Worm (Caenorhabditis elegans) whole organism, late embryonic: ENCODE data around the gene glr-8.

Experiments
- C38D4.7 ChIP-seq: fragments of 200-800 bp; sonication (Bioruptor generic); optimal IDR thresholded peaks from 2 replicates; lab custom pipeline; 2018; ENCODE audit warnings: mild to moderate bottlenecking, missing genetic modification characterization, moderate library complexity, missing compliant biosample characterization
- K02D7.2 ChIP-seq: sonication (generic microtip); optimal IDR thresholded peaks from 2 replicates; lab custom pipeline; 2017; ENCODE audit warnings: mild to moderate bottlenecking, missing genetic modification characterization, missing compliant biosample characterization
- T23F11.4 ChIP-seq: fragments of 200-800 bp; sonication (Bioruptor generic); optimal IDR thresholded peaks from 2 replicates; lab custom pipeline; 2018; ENCODE audit warnings: mild to moderate bottlenecking, missing genetic modification characterization, missing compliant biosample characterization
- ahr-1 ChIP-seq: sonication (generic microtip); optimal IDR thresholded peaks from 2 replicates; lab custom pipeline; 2016; ENCODE audit warnings: missing genetic modification characterization, missing compliant biosample characterization
- ceh-22 ChIP-seq: sonication (generic microtip); optimal IDR thresholded peaks from 2 replicates; lab custom pipeline; 2017; ENCODE audit warnings: missing biosample characterization, missing genetic modification characterization
- ceh-31 ChIP-seq: sonication (generic microtip); optimal IDR thresholded peaks from 2 replicates; lab custom pipeline; 2016; ENCODE audit warnings: missing genetic modification characterization, missing compliant biosample characterization
- ceh-34 ChIP-seq: sonication (generic microtip); optimal IDR thresholded peaks from 2 replicates; lab custom pipeline; 2016; ENCODE audit warnings: mild to moderate bottlenecking, missing genetic modification characterization, missing compliant biosample characterization
- ceh-45 ChIP-seq: fragments of 200-800 bp; sonication (Bioruptor generic); IDR thresholded peaks from 2 replicates; pipeline ENCODE4 v1.3.6; 2022; ENCODE audit warnings: missing genetic modification reagents, missing genetic modification characterization, missing compliant biosample characterization
- ceh-48 ChIP-seq: sonication (generic microtip); optimal IDR thresholded peaks from 2 replicates; lab custom pipeline; 2016; ENCODE audit warnings: missing genetic modification characterization, inconsistent platforms, missing compliant biosample characterization
- ceh-6 ChIP-seq: fragments of 200-800 bp; sonication (Bioruptor generic); optimal IDR thresholded peaks from 2 replicates; lab custom pipeline; 2018; ENCODE audit warnings: mild to moderate bottlenecking, missing genetic modification characterization, missing compliant biosample characterization
- ceh-9 ChIP-seq: sonication (generic microtip); optimal IDR thresholded peaks from 2 replicates; lab custom pipeline; 2016; ENCODE audit warnings: mild to moderate bottlenecking, missing genetic modification characterization, inconsistent platforms, missing compliant biosample characterization
- che-1 ChIP-seq: sonication (generic microtip); optimal IDR thresholded peaks from 2 replicates; lab custom pipeline; 2016; ENCODE audit warnings: mild to moderate bottlenecking, missing genetic modification characterization, missing compliant biosample characterization
- elt-2 ChIP-seq: sonication (generic microtip); optimal IDR thresholded peaks from 2 replicates; lab custom pipeline; 2016; ENCODE audit warnings: missing genetic modification reagents, missing genetic modification characterization, missing compliant biosample characterization
- elt-4 ChIP-seq: sonication (generic microtip); optimal IDR thresholded peaks from 2 replicates; lab custom pipeline; 2016; ENCODE audit warnings: missing genetic modification characterization, missing compliant biosample characterization
- fax-1 ChIP-seq: sonication (generic microtip); optimal IDR thresholded peaks from 2 replicates; lab custom pipeline; 2016; ENCODE audit warnings: missing genotype, missing genetic modification characterization, missing compliant biosample characterization
- fkh-6 ChIP-seq: sonication (generic microtip); optimal IDR thresholded peaks from 2 replicates; lab custom pipeline; 2016; ENCODE audit warnings: missing genetic modification characterization, missing compliant biosample characterization
- hlh-13 ChIP-seq: fragments of 200-800 bp; sonication (Bioruptor generic); optimal IDR thresholded peaks from 2 replicates; lab custom pipeline; 2018; ENCODE audit warnings: mild to moderate bottlenecking, missing genetic modification characterization, missing compliant biosample characterization
- hlh-15 ChIP-seq: sonication (generic microtip); optimal IDR thresholded peaks from 2 replicates; lab custom pipeline; 2016; ENCODE audit warnings: missing genetic modification characterization, missing compliant biosample characterization
- hlh-30 ChIP-seq: sonication (generic microtip); optimal IDR thresholded peaks from 2 replicates; lab custom pipeline; 2017; ENCODE audit warnings: antibody characterized with exemption, missing genetic modification characterization, missing compliant biosample characterization; ENCODE audit not compliant: insufficient read depth
- hlh-6 ChIP-seq: sonication (generic microtip); optimal IDR thresholded peaks from 2 replicates; lab custom pipeline; 2016; ENCODE audit warnings: missing genotype, missing genetic modification characterization, missing compliant biosample characterization
- lim-6 ChIP-seq: sonication (generic microtip); optimal IDR thresholded peaks from 2 replicates; lab custom pipeline; 2016; ENCODE audit warnings: missing genetic modification characterization, missing compliant biosample characterization
- nfya-1 ChIP-seq: sonication (generic microtip); optimal IDR thresholded peaks from 2 replicates; lab custom pipeline; 2017; ENCODE audit warnings: missing genetic modification characterization, mild to moderate bottlenecking, missing compliant biosample characterization, antibody characterized with exemption, moderate library complexity
- npax-4 ChIP-seq: sonication (generic microtip); optimal IDR thresholded peaks from 2 replicates; lab custom pipeline; 2016; ENCODE audit warnings: missing genetic modification characterization, missing compliant biosample characterization
- pat-9 ChIP-seq: fragments of 200-800 bp; sonication (Bioruptor generic); optimal IDR thresholded peaks from 2 replicates; lab custom pipeline; 2018; ENCODE audit warnings: mild to moderate bottlenecking, missing genetic modification characterization, moderate library complexity, missing compliant biosample characterization
- pax-1 ChIP-seq: fragments of 150-350 bp; optimal IDR thresholded peaks from 2 replicates; lab custom pipeline; 2014; ENCODE audit warnings: missing biosample characterization, missing genetic modification characterization
- pha-4 ChIP-seq: fragments of 150-350 bp; optimal IDR thresholded peaks from 2 replicates; lab custom pipeline; 2018; ENCODE audit warnings: missing biosample characterization, missing genetic modification reagents, missing genetic modification characterization
- pqm-1 ChIP-seq: sonication (generic microtip); optimal IDR thresholded peaks from 2 replicates; lab custom pipeline; 2016; ENCODE audit warnings: missing genetic modification characterization, missing compliant biosample characterization
- ref-2 ChIP-seq: sonication (generic microtip); optimal IDR thresholded peaks from 2 replicates; lab custom pipeline; 2016; ENCODE audit warnings: missing genetic modification characterization, missing compliant biosample characterization
- rnt-1 ChIP-seq: sonication (generic microtip); optimal IDR thresholded peaks from 2 replicates; lab custom pipeline; 2016; ENCODE audit warnings: missing genetic modification characterization, missing compliant biosample characterization
- syd-9 ChIP-seq: sonication (generic microtip); optimal IDR thresholded peaks from 2 replicates; lab custom pipeline; 2016; ENCODE audit warnings: mild to moderate bottlenecking, missing genetic modification characterization, moderate library complexity, missing compliant biosample characterization
- tbx-2 ChIP-seq: sonication (generic microtip); optimal IDR thresholded peaks from 2 replicates; lab custom pipeline; 2016; ENCODE audit warnings: missing genetic modification characterization, missing compliant biosample characterization
- tbx-7 ChIP-seq: sonication (generic microtip); optimal IDR thresholded peaks from 2 replicates; lab custom pipeline; 2016; ENCODE audit warnings: missing genotype, missing genetic modification characterization, missing compliant biosample characterization
- ttx-3 ChIP-seq: sonication (generic microtip); optimal IDR thresholded peaks from 2 replicates; lab custom pipeline; 2016; ENCODE audit warnings: missing genetic modification reagents, missing genetic modification characterization, missing compliant biosample characterization
- unc-42 ChIP-seq: sonication (generic microtip); optimal IDR thresholded peaks from 2 replicates; lab custom pipeline; 2016; ENCODE audit warnings: missing genotype, missing genetic modification characterization, missing compliant biosample characterization
- zip-5 ChIP-seq: sonication (generic microtip); optimal IDR thresholded peaks from 2 replicates; lab custom pipeline; 2016; ENCODE audit warnings: missing genetic modification characterization, missing compliant biosample characterization

glr-8 gene

ce11 chrX:6514466-6514865 is 8.7 kb downstream of the glr-8 start:
- TF ChIP-seq ceh-9 (tag; lab: Kevin White, UChicago) (no peak), elt-2 (tag; lab: Kevin White, UChicago) (peak; percentile 92)

ce11 chrX:6515267-6515666 is 9.5 kb downstream of the glr-8 start:
- TF ChIP-seq hlh-30 (tag; lab: Kevin White, UChicago) (peak; percentile 1), ahr-1 (no peak), ceh-45 (GFP tag; lab: Robert Waterston, UW) (no peak), ceh-6 (GFP tag; lab: Kevin White, UChicago) (no peak), pha-4 (tag; lab: Kevin White, UChicago) (no peak), elt-2 (tag; lab: Kevin White, UChicago) (no peak)
- TF ChIP-seq, all 69 proteins: peak for 1

ce11 chrX:6517025-6517770 is 11.4 kb downstream of the glr-8 start:
- TF ChIP-seq tbx-2 (no peak), fax-1 (tag; lab: Kevin White, UChicago) (no peak), unc-42 (tag; lab: Kevin White, UChicago) (no peak), rnt-1 (tag; lab: Kevin White, UChicago) (no peak), ref-2 (tag; lab: Kevin White, UChicago) (no peak), elt-4 (tag; lab: Kevin White, UChicago) (no peak), C38D4.7 (GFP tag; lab: Kevin White, UChicago) (no peak), nfya-1 (no peak), lim-6 (tag; lab: Kevin White, UChicago) (no peak), K02D7.2 (tag; lab: Kevin White, UChicago) (no peak), ceh-48 (tag; lab: Kevin White, UChicago) (no peak), pat-9 (tag; lab: Kevin White, UChicago) (no peak), ceh-22 (tag; lab: Kevin White, UChicago) (no peak), che-1 (tag; lab: Kevin White, UChicago) (no peak), ttx-3 (tag; lab: Kevin White, UChicago) (no peak), ceh-6 (GFP tag; lab: Kevin White, UChicago) (no peak), ceh-31 (tag; lab: Kevin White, UChicago) (no peak), ceh-34 (no peak), tbx-7 (tag; lab: Kevin White, UChicago) (no peak), zip-5 (no peak)
- TF ChIP-seq, all 69 proteins: peak for 0

ce11 chrX:6518537-6518936 is 12.8 kb downstream of the glr-8 start, which contains the start of gene ets-4:
Gene ets-4, plus strand, starts transcription at chrX:6518883.
- TF ChIP-seq ceh-34, result no peak
- TF ChIP-seq pqm-1 (tag; lab: Kevin White, UChicago), result peak; percentile 18
- TF ChIP-seq elt-2 (tag; lab: Kevin White, UChicago), result peak; percentile 23
- no peak for TF ChIP-seq hlh-6 (tag; lab: Kevin White, UChicago)

ce11 chrX:6519473-6519872 is 13.7 kb downstream of the glr-8 start:
- TF ChIP-seq hlh-13 (GFP tag; lab: Kevin White, UChicago) (no peak), fkh-6 (no peak), ceh-45 (GFP tag; lab: Robert Waterston, UW) (no peak), nfya-1 (no peak), npax-4 (no peak), syd-9 (tag; lab: Kevin White, UChicago) (no peak), zip-5 (no peak), ahr-1 (no peak), T23F11.4 (GFP tag; lab: Kevin White, UChicago) (no peak), hlh-15 (tag; lab: Kevin White, UChicago) (no peak), pha-4 (tag; lab: Kevin White, UChicago) (no peak), hlh-6 (tag; lab: Kevin White, UChicago) (no peak), pax-1 (tag; lab: Kevin White, UChicago) (no peak)
